Fruit fly (Drosophila melanogaster): ENCODE measurements around the gene Shawl.
A peak's percentile ranks its signal among the peaks of the same experiment; 100 is the strongest.

Shawl gene

DNA sequence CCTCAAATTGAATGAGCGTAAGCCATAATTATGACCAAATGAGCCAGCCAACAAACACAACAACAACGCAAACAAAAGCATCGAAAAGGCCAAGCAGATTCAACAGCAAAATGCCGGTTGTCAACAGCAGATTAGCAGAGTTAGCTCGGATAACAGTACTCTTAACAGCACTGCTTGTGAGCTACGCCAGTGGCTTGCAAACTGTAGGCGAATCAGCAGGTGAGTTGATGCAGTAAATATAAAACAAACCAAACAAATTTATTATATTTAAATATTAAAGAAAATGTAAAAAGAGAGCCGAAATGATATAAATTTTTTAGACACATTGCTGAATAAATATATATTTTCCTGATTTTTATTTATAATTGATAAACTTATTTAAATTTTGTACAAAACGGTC lies 5.7 kb upstream of the Shawl start:
- no peak for TF ChIP-seq CG4424 (GFP tag; optimal IDR thresholded peaks at IDR 0.05)
- TF ChIP-seq CG2875 (GFP tag; optimal IDR thresholded peaks at IDR 0.05), result no peak
- TF ChIP-seq Med (GFP tag), result no peak
- TF ChIP-seq Lim3 (GFP tag; IDR thresholded peaks at IDR 0.05), result no peak
- TF ChIP-seq fd96Cb (tag; optimal IDR thresholded peaks at IDR 0.05), result no peak
- no peak for TF ChIP-seq grau (tag; optimal IDR thresholded peaks at IDR 0.05)
- TF ChIP-seq crp (GFP tag; optimal IDR thresholded peaks at IDR 0.05), result no peak
- TF ChIP-seq CG6654 (GFP tag; optimal IDR thresholded peaks at IDR 0.05), result peak; percentile 91
- peak; percentile 39 for TF ChIP-seq stwl (tag; optimal IDR thresholded peaks at IDR 0.05)
- TF ChIP-seq oc (tag; optimal IDR thresholded peaks at IDR 0.05), result peak; percentile 20
- no peak for TF ChIP-seq Fer3 (tag; optimal IDR thresholded peaks at IDR 0.05)
- no peak for TF ChIP-seq hbn (GFP tag; IDR thresholded peaks at IDR 0.05; ENCODE audit: partially characterized antibody)
- no peak for TF ChIP-seq CG5245 (GFP tag; optimal IDR thresholded peaks at IDR 0.05)
- peak; percentile 4 for TF ChIP-seq cad (GFP tag; optimal IDR thresholded peaks at IDR 0.05)
- TF ChIP-seq Max (GFP tag; optimal IDR thresholded peaks at IDR 0.05), result no peak
- TF ChIP-seq Gsc (GFP tag; IDR thresholded peaks at IDR 0.05), result no peak
- no peak for TF ChIP-seq CG2202 (tag; optimal IDR thresholded peaks at IDR 0.05)

DNA sequence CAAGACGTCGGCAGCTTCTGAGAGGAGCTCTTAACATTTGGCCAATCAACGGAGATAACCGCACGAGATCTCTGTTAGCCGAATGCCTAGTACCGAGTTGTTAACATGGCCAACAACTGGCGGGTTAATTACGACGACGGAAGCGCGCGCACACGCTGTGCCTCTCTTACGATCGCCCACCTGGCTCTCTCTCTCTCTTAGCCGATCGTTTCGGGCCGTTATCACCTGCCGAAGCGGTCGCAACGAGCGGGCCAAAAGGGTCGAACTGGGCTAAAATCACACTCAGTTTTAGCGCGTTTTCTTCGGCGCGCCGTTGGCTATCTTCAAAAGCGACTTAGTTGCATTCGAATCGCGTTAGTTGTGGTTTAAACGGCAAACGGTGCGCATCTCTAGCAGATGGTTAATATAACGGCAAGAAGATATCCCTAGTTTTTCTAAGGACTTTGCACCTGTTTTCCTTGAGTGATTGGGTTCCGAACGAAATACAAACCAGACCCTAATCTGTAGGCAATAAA lies 1.3 kb upstream of the Shawl start, which contains the start of gene Mco1:
Mco1 (plus strand) TSS at position 345 of the 515 bp plus-strand sequence.
- TF ChIP-seq CG3065 (GFP tag; optimal IDR thresholded peaks at IDR 0.05), result no peak
- no peak for TF ChIP-seq CG30431 (GFP tag; optimal IDR thresholded peaks at IDR 0.05)
- no peak for TF ChIP-seq CG32772 (GFP tag; IDR thresholded peaks at IDR 0.05)
- 0 out of 2 replicates have a peak, but pooled peaks have one; percentile 9 for TF ChIP-seq sob (GFP tag; IDR thresholded peaks at IDR 0.05)
- TF ChIP-seq CG14965 (GFP tag; optimal IDR thresholded peaks at IDR 0.05; ENCODE audit: borderline replicate concordance), result no peak
- no peak for TF ChIP-seq Hr51 (GFP tag; optimal IDR thresholded peaks at IDR 0.05)
- no peak for TF ChIP-seq gcm (GFP tag; optimal IDR thresholded peaks at IDR 0.05)
- peak; percentile 65 for TF ChIP-seq mirr (GFP tag; optimal IDR thresholded peaks at IDR 0.05)
- TF ChIP-seq CG12769 (tag; optimal IDR thresholded peaks at IDR 0.05), result no peak
- TF ChIP-seq ftz-f1 (GFP tag; optimal IDR thresholded peaks at IDR 0.05), result no peak
- 0 out of 2 replicates have a peak, but pooled peaks have one; percentile 11 for TF ChIP-seq ato (GFP tag; IDR thresholded peaks at IDR 0.05; ENCODE audit: partially characterized antibody)
- TF ChIP-seq Awh (GFP tag; IDR thresholded peaks at IDR 0.05), result no peak
- TF ChIP-seq peb (GFP tag; IDR thresholded peaks at IDR 0.05), result no peak
- TF ChIP-seq Bgb (GFP tag; IDR thresholded peaks at IDR 0.05; ENCODE audit: partially characterized antibody), result 0 out of 2 replicates have a peak, but pooled peaks have one; percentile 24
- TF ChIP-seq Ets65A (GFP tag), result no peak
- no peak for TF ChIP-seq Ssrp (tag; optimal IDR thresholded peaks at IDR 0.05)
- TF ChIP-seq BEAF-32 (GFP tag; optimal IDR thresholded peaks at IDR 0.05), result no peak
- no peak for TF ChIP-seq CG3407 (GFP tag; optimal IDR thresholded peaks at IDR 0.05)
- TF ChIP-seq ro (GFP tag; IDR thresholded peaks at IDR 0.05), result no peak
- no peak for TF ChIP-seq al (GFP tag; IDR thresholded peaks at IDR 0.05)
- TF ChIP-seq seq (GFP tag; IDR thresholded peaks at IDR 0.05), result no peak
- TF ChIP-seq Eip74EF (GFP tag; optimal IDR thresholded peaks at IDR 0.05), result peak in 1 of 2 experiments; percentile 20
- no peak for TF ChIP-seq CG8765 (GFP tag; IDR thresholded peaks at IDR 0.05)
- no peak for TF ChIP-seq CoRest (tag; optimal IDR thresholded peaks at IDR 0.05)
- no peak for TF ChIP-seq CG7357 (GFP tag; IDR thresholded peaks at IDR 0.05)
- TF ChIP-seq HLH3B (GFP tag; IDR thresholded peaks at IDR 0.05), result no peak
- no peak for TF ChIP-seq dimm (GFP tag; IDR thresholded peaks at IDR 0.05)
- no peak for TF ChIP-seq CG18011 (GFP tag; optimal IDR thresholded peaks at IDR 0.05)
- no peak for TF ChIP-seq chm (GFP tag; IDR thresholded peaks at IDR 0.05)
- TF ChIP-seq otp (GFP tag; IDR thresholded peaks at IDR 0.05), result 0 out of 3 replicates have a peak, but pooled peaks have one; percentile 6
- no peak for TF ChIP-seq CG11085 (GFP tag; IDR thresholded peaks at IDR 0.05)
- TF ChIP-seq p53 (GFP tag; optimal IDR thresholded peaks at IDR 0.05), result no peak
- TF ChIP-seq Blimp-1 (GFP tag; optimal IDR thresholded peaks at IDR 0.05), result no peak
